Fruit fly (Drosophila melanogaster): ENCODE measurements around the gene Doc3.

The Doc3 gene

DNA sequence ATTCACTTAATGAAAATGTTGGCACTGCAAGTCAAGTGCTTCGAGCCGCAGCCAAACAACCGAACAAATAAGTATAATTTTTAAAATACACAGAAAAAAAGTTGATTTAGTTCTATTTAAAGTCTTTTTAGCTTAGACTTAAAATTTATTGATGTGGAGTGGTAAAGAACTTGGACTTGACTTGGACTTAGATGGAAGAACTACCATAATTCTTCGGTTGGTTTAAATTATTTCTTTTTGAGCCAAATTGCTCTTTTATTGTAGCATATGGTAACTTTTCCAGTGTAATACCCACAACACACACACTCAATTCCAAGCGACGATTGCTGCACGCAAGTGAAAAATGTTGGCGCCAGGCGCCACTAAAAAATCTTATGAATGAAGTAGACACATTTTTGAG, 23.1 kb downstream of the Doc3 start (continued):
- TF ChIP-seq CG6689 (GFP tag; IDR thresholded peaks at IDR 0.05) (0 out of 2 replicates have a peak, but pooled peaks have one; percentile 33), chn (GFP tag; optimal IDR thresholded peaks at IDR 0.05) (peak; percentile 44), CG3163 (GFP tag; optimal IDR thresholded peaks at IDR 0.05) (no peak), Side (GFP tag; optimal IDR thresholded peaks at IDR 0.05) (peak; percentile 5), NC2β (GFP tag; optimal IDR thresholded peaks at IDR 0.05) (peak; percentile 28), CG16813 (GFP tag; IDR thresholded peaks at IDR 0.05; ENCODE audit: partially characterized antibody) (no peak), CG12071 (GFP tag; optimal IDR thresholded peaks at IDR 0.05) (no peak), CG8281 (tag; optimal IDR thresholded peaks at IDR 0.05) (no peak), chinmo (GFP tag; IDR thresholded peaks at IDR 0.05; ENCODE audit: partially characterized antibody) (no peak), row (GFP tag; IDR thresholded peaks at IDR 0.05) (peak; percentile 58), Myb (GFP tag; optimal IDR thresholded peaks at IDR 0.05) (no peak), CG1602 (GFP tag; optimal IDR thresholded peaks at IDR 0.05) (peak; percentile 47), nom (GFP tag; optimal IDR thresholded peaks at IDR 0.05) (no peak), oc (tag; optimal IDR thresholded peaks at IDR 0.05) (no peak), mirr (GFP tag; optimal IDR thresholded peaks at IDR 0.05) (no peak), exex (tag; optimal IDR thresholded peaks at IDR 0.05) (no peak), CG6272 (GFP tag; IDR thresholded peaks at IDR 0.05) (no peak), cg (GFP tag; optimal IDR thresholded peaks at IDR 0.05) (no peak), CG15479 (GFP tag; optimal IDR thresholded peaks at IDR 0.05) (no peak), D (optimal IDR thresholded peaks at IDR 0.05) (no peak), D (GFP tag; optimal IDR thresholded peaks at IDR 0.05) (peak; percentile 38), tgo (GFP tag; IDR thresholded peaks at IDR 0.05) (0 out of 3 replicates have a peak, but pooled peaks have one; percentile 37), CG1024 (GFP tag; IDR thresholded peaks at IDR 0.05) (peak; percentile 30; the same call in 1 of the 2 replicates), CG11723 (GFP tag; optimal IDR thresholded peaks at IDR 0.05) (peak; percentile 0), Dll (GFP tag; IDR thresholded peaks at IDR 0.05; ENCODE audit: partially characterized antibody) (no peak), B-H2 (GFP tag; optimal IDR thresholded peaks at IDR 0.05) (no peak), CG33213 (GFP tag; optimal IDR thresholded peaks at IDR 0.05) (no peak), CG1529 (GFP tag; optimal IDR thresholded peaks at IDR 0.05) (peak; percentile 18), Ada2b (GFP tag; IDR thresholded peaks at IDR 0.05) (no peak), Oaz (GFP tag; IDR thresholded peaks at IDR 0.05) (no peak), CG4854 (GFP tag; optimal IDR thresholded peaks at IDR 0.05) (no peak), sug (tag; optimal IDR thresholded peaks at IDR 0.05) (no peak), zfh2 (GFP tag; optimal IDR thresholded peaks at IDR 0.05) (no peak), fu2 (GFP tag; optimal IDR thresholded peaks at IDR 0.05) (no peak), tx (GFP tag; optimal IDR thresholded peaks at IDR 0.05) (no peak), CG6654 (GFP tag; optimal IDR thresholded peaks at IDR 0.05) (no peak), cad (GFP tag; optimal IDR thresholded peaks at IDR 0.05) (no peak), CG14965 (GFP tag; optimal IDR thresholded peaks at IDR 0.05; ENCODE audit: borderline replicate concordance) (no peak), cato (GFP tag; optimal IDR thresholded peaks at IDR 0.05; ENCODE audit: borderline replicate concordance) (no peak), tll (GFP tag; optimal IDR thresholded peaks at IDR 0.05) (no peak), Med (GFP tag) (peak; percentile 83), GATAe (GFP tag; conservative IDR thresholded peaks at IDR 0.05) (no peak), Hr3 (GFP tag; optimal IDR thresholded peaks at IDR 0.05) (peak; percentile 28), sr (GFP tag; IDR thresholded peaks at IDR 0.05) (no peak), Doc2 (GFP tag; IDR thresholded peaks at IDR 0.05) (no peak), Vsx1 (GFP tag; optimal IDR thresholded peaks at IDR 0.05) (no peak), CG6765 (GFP tag; optimal IDR thresholded peaks at IDR 0.05) (no peak), dimm (GFP tag; IDR thresholded peaks at IDR 0.05) (no peak), inv (GFP tag; IDR thresholded peaks at IDR 0.05; ENCODE audit: partially characterized antibody) (no peak), br (optimal IDR thresholded peaks at IDR 0.05) (no peak), CG14667 (GFP tag; IDR thresholded peaks at IDR 0.05) (no peak), Bteb2 (GFP tag; optimal IDR thresholded peaks at IDR 0.05) (no peak)

All from whole organism, embryonic.